Fruit fly (Drosophila melanogaster): ENCODE results near the gene cv-d.

dm6 chr3R:15804678-15805077 is 48.7 kb downstream of the cv-d start:
- no peak for TF ChIP-seq fd96Ca (GFP tag; IDR thresholded peaks at IDR 0.05)
- TF ChIP-seq CG32121 (GFP tag; IDR thresholded peaks at IDR 0.05) = no peak
- no peak for TF ChIP-seq CG8301 (tag; optimal IDR thresholded peaks at IDR 0.05)
- no peak for TF ChIP-seq CG8159 (tag; optimal IDR thresholded peaks at IDR 0.05)
- TF ChIP-seq CG13204 (GFP tag; optimal IDR thresholded peaks at IDR 0.05) = no peak
- no peak for TF ChIP-seq Pif1B (GFP tag; optimal IDR thresholded peaks at IDR 0.05)
- no peak for TF ChIP-seq gl (tag; optimal IDR thresholded peaks at IDR 0.05)
- no peak for TF ChIP-seq CG12605 (GFP tag; IDR thresholded peaks at IDR 0.05)
- no peak for TF ChIP-seq Ets98B (GFP tag; IDR thresholded peaks at IDR 0.05)
- no peak for TF ChIP-seq CG17806 (tag; optimal IDR thresholded peaks at IDR 0.05)
- no peak for TF ChIP-seq CG10348 (GFP tag; IDR thresholded peaks at IDR 0.05)
- TF ChIP-seq EcR (GFP tag; optimal IDR thresholded peaks at IDR 0.05) = no peak
- TF ChIP-seq CG9948 (tag; optimal IDR thresholded peaks at IDR 0.05) = no peak

Measured in whole organism, pupa.